Fruit fly (Drosophila melanogaster) whole organism, embryonic: ENCODE results near the gene IRSp53.

Experiments
- Bdp1 ChIP-seq: fragments of 200-800 bp; sonication (Bioruptor generic); optimal IDR thresholded peaks from 3 replicates; lab custom pipeline; 2016; ENCODE audit warnings: missing biosample characterization, missing genetic modification characterization
- CG11560 ChIP-seq: fragments of 200-800 bp; sonication (Bioruptor generic); IDR thresholded peaks from 3 replicates; pipeline ENCODE4 v1.3.6; 2022; ENCODE audit warnings: missing biosample characterization, missing genetic modification characterization
- CG12236 ChIP-seq: fragments of 200-800 bp; sonication (Bioruptor generic); optimal IDR thresholded peaks from 2 replicates; lab custom pipeline; 2016; ENCODE audit warnings: missing biosample characterization, missing genetic modification characterization
- CG12299 ChIP-seq: fragments of 200-800 bp; sonication (Bioruptor generic); optimal IDR thresholded peaks from 2 replicates; lab custom pipeline; 2018; ENCODE audit warnings: missing biosample characterization, mild to moderate bottlenecking, missing genetic modification characterization
- CG12391 ChIP-seq: fragments of 200-800 bp; sonication (Bioruptor generic); optimal IDR thresholded peaks from 3 replicates; lab custom pipeline; 2018; ENCODE audit warnings: missing biosample characterization, mild to moderate bottlenecking, missing genetic modification characterization, moderate library complexity
- CG12744 ChIP-seq: fragments of 200-800 bp; sonication (Bioruptor generic); optimal IDR thresholded peaks from 2 replicates; lab custom pipeline; 2016; ENCODE audit warnings: missing biosample characterization, missing genetic modification characterization
- CG13296 ChIP-seq: fragments of 200-800 bp; sonication (Bioruptor generic); optimal IDR thresholded peaks from 3 replicates; lab custom pipeline; 2018; ENCODE audit warnings: missing biosample characterization, mild to moderate bottlenecking, missing genetic modification characterization
- CG13624 ChIP-seq: fragments of 200-800 bp; sonication (Bioruptor generic); optimal IDR thresholded peaks from 2 replicates; lab custom pipeline; 2016; ENCODE audit warnings: missing biosample characterization, missing genetic modification characterization
- CG17385 ChIP-seq: fragments of 200-800 bp; sonication (Bioruptor generic); optimal IDR thresholded peaks from 3 replicates; lab custom pipeline; 2018; ENCODE audit warnings: missing biosample characterization, mild to moderate bottlenecking, missing genetic modification characterization
- CG2889 ChIP-seq: fragments of 200-800 bp; sonication (Bioruptor generic); IDR thresholded peaks from 3 replicates; pipeline ENCODE4 v1.3.6; 2022; ENCODE audit warnings: missing biosample characterization, missing genetic modification characterization
- CG32532 ChIP-seq: fragments of 200-800 bp; sonication (Bioruptor generic); IDR thresholded peaks from 2 replicates; pipeline ENCODE4 v1.3.6; 2022; ENCODE audit warnings: missing biosample characterization, missing genetic modification characterization
- CG3407 ChIP-seq: fragments of 200-800 bp; sonication (Bioruptor generic); optimal IDR thresholded peaks from 2 replicates; lab custom pipeline; 2018; ENCODE audit warnings: missing biosample characterization, mild to moderate bottlenecking, missing genetic modification characterization
- CG4404 ChIP-seq: fragments of 200-800 bp; sonication (Bioruptor generic); IDR thresholded peaks from 2 replicates; pipeline ENCODE4 v1.3.6; 2022; ENCODE audit warnings: missing biosample characterization, missing genetic modification characterization
- CG4707 ChIP-seq: fragments of 200-800 bp; sonication (Bioruptor generic); optimal IDR thresholded peaks from 2 replicates; lab custom pipeline; 2018; ENCODE audit warnings: missing biosample characterization, mild to moderate bottlenecking, missing genetic modification characterization, moderate library complexity
- CG4730 ChIP-seq: fragments of 200-800 bp; sonication (Bioruptor generic); IDR thresholded peaks from 2 replicates; pipeline ENCODE4 v1.3.6; 2022; ENCODE audit warnings: missing biosample characterization, missing genetic modification characterization
- CG5180 ChIP-seq: fragments of 200-800 bp; sonication (Bioruptor generic); optimal IDR thresholded peaks from 3 replicates; lab custom pipeline; 2017; ENCODE audit warnings: missing biosample characterization, missing genetic modification characterization, mild to moderate bottlenecking, moderate library complexity, missing genetic modification reagents
- CG6689 ChIP-seq: fragments of 200-800 bp; sonication (Bioruptor generic); IDR thresholded peaks from 2 replicates; pipeline ENCODE4 v1.3.6; 2022; ENCODE audit warnings: missing biosample characterization, missing genetic modification characterization
- CG8290 ChIP-seq, 3 experiments: fragments of 200-800 bp; sonication (Bioruptor generic); optimal IDR thresholded peaks; 2 replicates each; lab custom pipeline; 2016 to 2019; ENCODE audit warnings: missing biosample characterization in 3 of 3, missing genetic modification characterization in 3 of 3, mild to moderate bottlenecking in 2 of 3, moderate library complexity in 1 of 3
- CG8924 ChIP-seq: fragments of 200-800 bp; optimal IDR thresholded peaks from 3 replicates; lab custom pipeline; 2019; ENCODE audit warnings: missing biosample characterization, mild to moderate bottlenecking, missing genetic modification characterization, moderate library complexity
- CG9797 ChIP-seq: fragments of 200-800 bp; sonication (Bioruptor generic); optimal IDR thresholded peaks from 3 replicates; lab custom pipeline; 2018; ENCODE audit warnings: missing biosample characterization, mild to moderate bottlenecking, missing genetic modification characterization
- Camta ChIP-seq: fragments of 200-800 bp; sonication (Bioruptor generic); optimal IDR thresholded peaks from 2 replicates; lab custom pipeline; 2016; ENCODE audit warnings: missing biosample characterization, missing genetic modification characterization
- CkIIα-i1 ChIP-seq: fragments of 200-800 bp; sonication (Bioruptor generic); IDR thresholded peaks from 2 replicates; pipeline ENCODE4 v1.3.6; 2022; ENCODE audit warnings: missing biosample characterization, missing genetic modification characterization
- Dll ChIP-seq: fragments of 200-800 bp; sonication (Bioruptor generic); IDR thresholded peaks from 4 replicates; pipeline ENCODE4 v1.3.6; 2022; ENCODE audit warnings: missing biosample characterization, missing genetic modification characterization; ENCODE audit not compliant: partially characterized antibody
- Dref ChIP-seq: fragments of 200-800 bp; sonication (Bioruptor generic); IDR thresholded peaks from 2 replicates; pipeline ENCODE4 v1.3.6; 2022; ENCODE audit warnings: missing biosample characterization, missing genetic modification characterization
- ERR ChIP-seq: fragments of 200-800 bp; sonication (Bioruptor generic); optimal IDR thresholded peaks from 2 replicates; lab custom pipeline; 2016; ENCODE audit warnings: missing biosample characterization, missing genetic modification characterization
- Elba2 ChIP-seq: fragments of 200-800 bp; sonication (Bioruptor generic); optimal IDR thresholded peaks from 3 replicates; lab custom pipeline; 2016; ENCODE audit warnings: missing biosample characterization, missing genetic modification characterization
- HLH4C ChIP-seq: fragments of 200-800 bp; sonication (Bioruptor generic); IDR thresholded peaks from 3 replicates; pipeline ENCODE4 v1.3.6; 2022; ENCODE audit warnings: missing biosample characterization, missing genetic modification characterization; ENCODE audit not compliant: partially characterized antibody
- Hmx ChIP-seq: fragments of 200-800 bp; sonication (Bioruptor generic); optimal IDR thresholded peaks from 2 replicates; lab custom pipeline; 2016; ENCODE audit warnings: missing biosample characterization, missing genetic modification characterization
- Hr39 ChIP-seq: fragments of >200 bp; optimal IDR thresholded peaks from 2 replicates; lab custom pipeline; 2017
- Max ChIP-seq: fragments of 200-800 bp; sonication (Bioruptor generic); optimal IDR thresholded peaks from 2 replicates; lab custom pipeline; 2016; ENCODE audit warnings: missing biosample characterization, mild to moderate bottlenecking, missing genetic modification characterization
- Med ChIP-seq: fragments of 200-800 bp; sonication (Bioruptor generic); peaks from one replicate; lab custom pipeline; 2016; ENCODE audit warnings: missing biosample characterization, missing genetic modification characterization, mild to moderate bottlenecking, inconsistent platforms, moderate library complexity
- Mrtf ChIP-seq: fragments of 200-800 bp; sonication (Bioruptor generic); IDR thresholded peaks from 3 replicates; pipeline ENCODE4 v1.3.6; 2022; ENCODE audit warnings: missing biosample characterization, missing genetic modification characterization
- Oaz ChIP-seq: fragments of 200-800 bp; sonication (Bioruptor generic); IDR thresholded peaks from 2 replicates; pipeline ENCODE4 v1.3.6; 2022; ENCODE audit warnings: missing biosample characterization, missing genetic modification characterization
- Sin3A ChIP-seq: fragments of >200 bp; optimal IDR thresholded peaks from 2 replicates; lab custom pipeline; 2018
- Xbp1 ChIP-seq: fragments of 200-800 bp; sonication (Bioruptor generic); optimal IDR thresholded peaks from 3 replicates; lab custom pipeline; 2016; ENCODE audit warnings: missing biosample characterization, mild to moderate bottlenecking, missing genetic modification characterization
- Xrp1 ChIP-seq: fragments of 200-800 bp; sonication (Bioruptor generic); IDR thresholded peaks from 2 replicates; pipeline ENCODE4 v1.3.6; 2022; ENCODE audit warnings: missing biosample characterization, missing genetic modification characterization
- chif ChIP-seq, 2 experiments: fragments of 200-800 bp; sonication (Bioruptor generic); optimal IDR thresholded peaks; 3 replicates each; lab custom pipeline; 2016; ENCODE audit warnings: missing biosample characterization in 2 of 2, missing genetic modification characterization in 2 of 2
- chinmo ChIP-seq: fragments of 200-800 bp; sonication (Bioruptor generic); IDR thresholded peaks from 4 replicates; pipeline ENCODE4 v1.3.6; 2022; ENCODE audit warnings: missing biosample characterization, missing genetic modification characterization; ENCODE audit not compliant: partially characterized antibody
- dan ChIP-seq: fragments of 200-800 bp; sonication (Bioruptor generic); IDR thresholded peaks from 2 replicates; pipeline ENCODE4 v1.3.6; 2022; ENCODE audit warnings: missing biosample characterization, missing genetic modification characterization
- dati ChIP-seq: fragments of 200-800 bp; sonication (Bioruptor generic); IDR thresholded peaks from 2 replicates; pipeline ENCODE4 v1.3.6; 2022; ENCODE audit warnings: missing biosample characterization, missing genetic modification characterization
- ems ChIP-seq: fragments of 200-800 bp; sonication (Bioruptor generic); optimal IDR thresholded peaks from 3 replicates; lab custom pipeline; 2016; ENCODE audit warnings: missing biosample characterization, missing genetic modification characterization
- fru ChIP-seq: fragments of >200 bp; optimal IDR thresholded peaks from 2 replicates; lab custom pipeline; 2017
- jumu ChIP-seq: fragments of 200-800 bp; sonication (Bioruptor generic); optimal IDR thresholded peaks from 3 replicates; lab custom pipeline; 2016; ENCODE audit warnings: missing biosample characterization, missing genetic modification characterization
- ken ChIP-seq: fragments of 200-800 bp; sonication (Bioruptor generic); IDR thresholded peaks from 3 replicates; pipeline ENCODE4 v1.3.6; 2022; ENCODE audit warnings: missing biosample characterization, missing genetic modification characterization
- mirr ChIP-seq: fragments of 200-800 bp; sonication (Bioruptor generic); optimal IDR thresholded peaks from 3 replicates; lab custom pipeline; 2018; ENCODE audit warnings: missing biosample characterization, mild to moderate bottlenecking, missing genetic modification characterization
- pan ChIP-seq, 4 experiments: fragments of >200 bp in 3 of 4; fragments of 200-800 bp in 1 of 4; sonication (Bioruptor generic) in 1 of 4; optimal IDR thresholded peaks in 3 of 4; IDR thresholded peaks in 1 of 4; 2 replicates each; pipeline versions ENCODE4 v1.3.6 to Lab custom; 2017 to 2022; ENCODE audit warnings: missing biosample characterization in 2 of 4, missing genetic modification characterization in 2 of 4, mixed read lengths in 1 of 4
- peb ChIP-seq: fragments of 200-800 bp; sonication (Bioruptor generic); IDR thresholded peaks from 2 replicates; pipeline ENCODE4 v1.3.6; 2022; ENCODE audit warnings: missing biosample characterization, missing genetic modification characterization
- repo ChIP-seq: fragments of 200-800 bp; sonication (Bioruptor generic); optimal IDR thresholded peaks from 2 replicates; lab custom pipeline; 2016; ENCODE audit warnings: missing biosample characterization, missing genetic modification characterization
- sc ChIP-seq, 3 experiments: fragments of >200 bp in 2 of 3; fragments of 200-800 bp in 1 of 3; sonication (Bioruptor generic) in 1 of 3; optimal IDR thresholded peaks; 2 replicates in 2 of 3; 3 replicates in 1 of 3; lab custom pipeline; 2017; ENCODE audit warnings: mild to moderate bottlenecking in 1 of 3, missing biosample characterization in 1 of 3, missing genetic modification characterization in 1 of 3, missing genetic modification reagents in 1 of 3
- stc ChIP-seq: fragments of 200-800 bp; sonication (Bioruptor generic); IDR thresholded peaks from 2 replicates; pipeline ENCODE4 v1.3.6; 2022; ENCODE audit warnings: missing biosample characterization, missing genetic modification characterization
- twi ChIP-seq: fragments of 200-800 bp; optimal IDR thresholded peaks from 2 replicates; lab custom pipeline; 2019; ENCODE audit warnings: missing biosample characterization, mild to moderate bottlenecking, missing genetic modification characterization, moderate library complexity
- zen2 ChIP-seq: fragments of 200-800 bp; sonication (Bioruptor generic); IDR thresholded peaks from 3 replicates; pipeline ENCODE4 v1.3.6; 2022; ENCODE audit warnings: missing biosample characterization, missing genetic modification characterization; ENCODE audit not compliant: partially characterized antibody

IRSp53 gene

dm6 chr3L:11107432-11107831 lies 28.4 kb upstream of the IRSp53 start, which contains the start of gene CG32073 (continued):
- TF ChIP-seq Med (GFP tag; lab: Kevin White, UChicago) (no peak), CG12236 (GFP tag; lab: Kevin White, UChicago) (no peak), dan (GFP tag; lab: Robert Waterston, UW) (no peak), CG12744 (no peak), CG6689 (GFP tag; lab: Robert Waterston, UW) (no peak), Hr39 (lab: Kevin White, UChicago) (no peak), CG4707 (GFP tag; lab: Kevin White, UChicago) (no peak), Max (GFP tag; lab: Kevin White, UChicago) (peak; percentile 35), Camta (GFP tag; lab: Kevin White, UChicago) (no peak), fru (lab: Kevin White, UChicago) (no peak), Sin3A (lab: Kevin White, UChicago) (no peak), Elba2 (GFP tag; lab: Kevin White, UChicago) (no peak), chif (GFP tag; optimal IDR thresholded peaks at IDR 0.05; lab: Kevin White, UChicago) (no peak), CG13296 (GFP tag; lab: Kevin White, UChicago) (peak; percentile 55), CG13624 (no peak), Mrtf (GFP tag; lab: Robert Waterston, UW) (no peak), repo (no peak), CG12299 (no peak), Oaz (GFP tag; lab: Robert Waterston, UW) (no peak), CG4730 (no peak), Dll (GFP tag; lab: Robert Waterston, UW) (no peak), Xbp1 (GFP tag; lab: Kevin White, UChicago) (no peak), chinmo (no peak), ERR (GFP tag; lab: Kevin White, UChicago) (no peak), mirr (no peak), CG8924 (tag; lab: Kevin White, UChicago) (peak; percentile 9), peb (GFP tag; lab: Robert Waterston, UW) (no peak), CG9797 (GFP tag; lab: Kevin White, UChicago) (no peak), Hmx (GFP tag; lab: Kevin White, UChicago) (no peak), Dref (GFP tag; lab: Robert Waterston, UW) (no peak), CG3407 (GFP tag; lab: Kevin White, UChicago) (peak; percentile 26), dati (GFP tag; lab: Robert Waterston, UW) (no peak), pan (optimal IDR thresholded peaks at IDR 0.05; lab: Kevin White, UChicago) (no peak), pan (GFP tag; optimal IDR thresholded peaks at IDR 0.05 in 1 of 2, IDR thresholded peaks at IDR 0.05 in 1 of 2) (no peak), HLH4C (GFP tag; lab: Robert Waterston, UW) (no peak), sc (optimal IDR thresholded peaks at IDR 0.05; lab: Kevin White, UChicago) (no peak), sc (GFP tag; optimal IDR thresholded peaks at IDR 0.05; lab: Kevin White, UChicago) (no peak), Bdp1 (GFP tag; lab: Kevin White, UChicago) (no peak), ken (GFP tag; lab: Robert Waterston, UW) (no peak), zen2 (GFP tag; lab: Robert Waterston, UW) (no peak), jumu (GFP tag; lab: Kevin White, UChicago) (no peak), CG5180 (GFP tag; lab: Kevin White, UChicago) (peak; percentile 42), Xrp1 (GFP tag; lab: Robert Waterston, UW) (no peak), CG2889 (no peak), stc (no peak), CG8290 (GFP tag; optimal IDR thresholded peaks at IDR 0.05; lab: Kevin White, UChicago) (no peak), CG8290 (tag; optimal IDR thresholded peaks at IDR 0.05; lab: Kevin White, UChicago) (no peak), CkIIα-i1 (GFP tag; lab: Robert Waterston, UW) (no peak), CG11560 (tag; lab: Robert Waterston, UW) (no peak), CG17385 (GFP tag; lab: Kevin White, UChicago) (no peak), CG4404 (no peak), ems (no peak), CG32532 (no peak), twi (tag; lab: Kevin White, UChicago) (no peak), CG12391 (tag; lab: Kevin White, UChicago) (no peak)
